Fruit fly (Drosophila melanogaster) whole organism, embryonic: Measurements from ENCODE around the gene STUB1.

ENCODE experiments used
- C15 ChIP-seq: fragments of 200-800 bp; sonication (Bioruptor generic); IDR thresholded peaks from 3 replicates; pipeline ENCODE4 v1.3.6; 2022; ENCODE audit warnings: missing biosample characterization, missing genetic modification characterization
- CG10321 ChIP-seq: fragments of 200-800 bp; sonication (Bioruptor generic); IDR thresholded peaks from 2 replicates; pipeline ENCODE4 v1.3.6; 2022; ENCODE audit warnings: missing biosample characterization, missing genetic modification characterization
- CG10431 ChIP-seq: fragments of 200-800 bp; sonication (Bioruptor generic); optimal IDR thresholded peaks from 3 replicates; lab custom pipeline; 2018; ENCODE audit warnings: missing biosample characterization, mild to moderate bottlenecking, missing genetic modification characterization
- CG10565 ChIP-seq: fragments of 200-800 bp; sonication (Bioruptor generic); optimal IDR thresholded peaks from 3 replicates; lab custom pipeline; 2016; ENCODE audit warnings: missing biosample characterization, mild to moderate bottlenecking, missing genetic modification characterization
- CG11085 ChIP-seq: fragments of 200-800 bp; sonication (Bioruptor generic); IDR thresholded peaks from 2 replicates; pipeline ENCODE4 v1.3.6; 2022; ENCODE audit warnings: missing biosample characterization, missing genetic modification characterization
- CG11723 ChIP-seq: fragments of 200-800 bp; sonication (Bioruptor generic); optimal IDR thresholded peaks from 2 replicates; lab custom pipeline; 2017; ENCODE audit warnings: missing biosample characterization, mild to moderate bottlenecking, missing genetic modification characterization
- CG12219 ChIP-seq: fragments of 200-800 bp; sonication (Bioruptor generic); optimal IDR thresholded peaks from 3 replicates; lab custom pipeline; 2018; ENCODE audit warnings: missing biosample characterization, mild to moderate bottlenecking, missing genetic modification characterization
- CG13624 ChIP-seq: fragments of 200-800 bp; sonication (Bioruptor generic); optimal IDR thresholded peaks from 2 replicates; lab custom pipeline; 2016; ENCODE audit warnings: missing biosample characterization, missing genetic modification characterization
- CG13775 ChIP-seq: fragments of 200-800 bp; sonication (Bioruptor generic); optimal IDR thresholded peaks from 3 replicates; lab custom pipeline; 2017; ENCODE audit warnings: missing biosample characterization, mild to moderate bottlenecking, missing genetic modification characterization
- CG16779 ChIP-seq: fragments of 200-800 bp; sonication (Bioruptor generic); IDR thresholded peaks from 2 replicates; pipeline ENCODE4 v1.3.6; 2022; ENCODE audit warnings: missing biosample characterization, missing genetic modification characterization
- CG4282 ChIP-seq: fragments of 200-800 bp; sonication (Bioruptor generic); optimal IDR thresholded peaks from 2 replicates; lab custom pipeline; 2016; ENCODE audit warnings: missing biosample characterization, missing genetic modification characterization
- CG4328 ChIP-seq: fragments of 200-800 bp; sonication (Bioruptor generic); optimal IDR thresholded peaks from 3 replicates; lab custom pipeline; 2017; ENCODE audit warnings: missing biosample characterization, missing genetic modification reagents, missing genetic modification characterization
- CG5953 ChIP-seq: fragments of 200-800 bp; sonication (Bioruptor generic); IDR thresholded peaks from 2 replicates; pipeline ENCODE4 v1.3.6; 2022; ENCODE audit warnings: missing biosample characterization, missing genetic modification characterization
- CG9727 ChIP-seq: fragments of 200-800 bp; sonication (Bioruptor generic); optimal IDR thresholded peaks from 3 replicates; lab custom pipeline; 2017; ENCODE audit warnings: missing biosample characterization, mild to moderate bottlenecking, missing genetic modification characterization
- CkIIα-i1 ChIP-seq: fragments of 200-800 bp; sonication (Bioruptor generic); IDR thresholded peaks from 2 replicates; pipeline ENCODE4 v1.3.6; 2022; ENCODE audit warnings: missing biosample characterization, missing genetic modification characterization
- Dad ChIP-seq: fragments of 200-800 bp; sonication (Bioruptor generic); optimal IDR thresholded peaks from 3 replicates; lab custom pipeline; 2016; ENCODE audit warnings: missing biosample characterization, missing genetic modification characterization
- Doc3 ChIP-seq: fragments of 200-800 bp; sonication (Bioruptor generic); IDR thresholded peaks from 3 replicates; pipeline ENCODE4 v1.3.6; 2022; ENCODE audit warnings: missing biosample characterization, missing genetic modification characterization; ENCODE audit not compliant: partially characterized antibody
- E2f1 ChIP-seq: fragments of 200-800 bp; sonication (Bioruptor generic); IDR thresholded peaks from 2 replicates; pipeline ENCODE4 v1.3.6; 2022; ENCODE audit warnings: missing biosample characterization, missing genetic modification characterization
- HLH4C ChIP-seq: fragments of 200-800 bp; sonication (Bioruptor generic); IDR thresholded peaks from 3 replicates; pipeline ENCODE4 v1.3.6; 2022; ENCODE audit warnings: missing biosample characterization, missing genetic modification characterization; ENCODE audit not compliant: partially characterized antibody
- Lpt ChIP-seq: fragments of >200 bp; optimal IDR thresholded peaks from 2 replicates; lab custom pipeline; 2018; ENCODE audit warnings: missing biosample characterization, missing genetic modification characterization
- NC2β ChIP-seq: fragments of 200-800 bp; sonication (Bioruptor generic); optimal IDR thresholded peaks from 2 replicates; lab custom pipeline; 2016; ENCODE audit warnings: missing biosample characterization, missing genetic modification characterization
- NFAT ChIP-seq: fragments of 200-800 bp; sonication (Bioruptor generic); IDR thresholded peaks from 2 replicates; pipeline ENCODE4 v1.3.6; 2022; ENCODE audit warnings: missing biosample characterization, missing genetic modification characterization
- PHDP ChIP-seq: fragments of 200-800 bp; sonication (Bioruptor generic); optimal IDR thresholded peaks from 3 replicates; lab custom pipeline; 2018; ENCODE audit warnings: missing biosample characterization, mild to moderate bottlenecking, missing genetic modification characterization, moderate library complexity
- Ptx1 ChIP-seq: fragments of 200-800 bp; sonication (Bioruptor generic); IDR thresholded peaks from 2 replicates; pipeline ENCODE4 v1.3.6; 2022; ENCODE audit warnings: missing biosample characterization, missing genetic modification characterization
- Sry-β ChIP-seq: fragments of 200-800 bp; sonication (Bioruptor generic); optimal IDR thresholded peaks from 2 replicates; lab custom pipeline; 2018; ENCODE audit warnings: missing biosample characterization, mild to moderate bottlenecking, missing genetic modification characterization, moderate library complexity
- Stat92E ChIP-seq, 3 experiments: fragments of >200 bp in 2 of 3; fragments of 200-800 bp in 1 of 3; sonication (Bioruptor generic) in 1 of 3; optimal IDR thresholded peaks; 2 replicates each; lab custom pipeline; 2017 to 2019; ENCODE audit warnings: missing biosample characterization in 3 of 3, missing genetic modification characterization in 3 of 3, mild to moderate bottlenecking in 1 of 3, moderate library complexity in 1 of 3
- Trl ChIP-seq, 3 experiments: fragments of >200 bp in 2 of 3; fragments of 200-800 bp in 1 of 3; sonication (Bioruptor generic) in 1 of 3; optimal IDR thresholded peaks; 2 replicates in 1 of 3; 3 replicates in 2 of 3; lab custom pipeline; 2016 to 2017; ENCODE audit warnings: missing biosample characterization in 1 of 3, missing genetic modification characterization in 1 of 3
- Usf ChIP-seq: fragments of 200-800 bp; sonication (Bioruptor generic); optimal IDR thresholded peaks from 2 replicates; lab custom pipeline; 2017; ENCODE audit warnings: missing genotype, missing biosample characterization, missing genetic modification characterization
- amos ChIP-seq: fragments of 200-800 bp; sonication (Bioruptor generic); IDR thresholded peaks from 2 replicates; pipeline ENCODE4 v1.3.6; 2022; ENCODE audit warnings: missing biosample characterization, missing genetic modification characterization; ENCODE audit not compliant: partially characterized antibody
- ara ChIP-seq: fragments of 200-800 bp; sonication (Bioruptor generic); IDR thresholded peaks from 2 replicates; pipeline ENCODE4 v1.3.6; 2022; ENCODE audit warnings: missing biosample characterization, missing genetic modification characterization
- az2 ChIP-seq: fragments of 200-800 bp; sonication (Bioruptor generic); optimal IDR thresholded peaks from 3 replicates; lab custom pipeline; 2016; ENCODE audit warnings: missing biosample characterization, missing genetic modification characterization
- bbx ChIP-seq: fragments of 200-800 bp; sonication (Bioruptor generic); IDR thresholded peaks from 2 replicates; pipeline ENCODE4 v1.3.6; 2022; ENCODE audit warnings: missing biosample characterization, missing genetic modification characterization; ENCODE audit not compliant: partially characterized antibody
- bcd ChIP-seq: fragments of 200-800 bp; sonication (Bioruptor generic); optimal IDR thresholded peaks from 2 replicates; lab custom pipeline; 2017; ENCODE audit warnings: missing biosample characterization, mild to moderate bottlenecking, missing genetic modification characterization
- chinmo ChIP-seq: fragments of 200-800 bp; sonication (Bioruptor generic); IDR thresholded peaks from 4 replicates; pipeline ENCODE4 v1.3.6; 2022; ENCODE audit warnings: missing biosample characterization, missing genetic modification characterization; ENCODE audit not compliant: partially characterized antibody
- crc ChIP-seq: fragments of 200-800 bp; sonication (Bioruptor generic); optimal IDR thresholded peaks from 2 replicates; lab custom pipeline; 2016; ENCODE audit warnings: missing biosample characterization, missing genetic modification characterization
- da ChIP-seq: fragments of 200-800 bp; sonication (Bioruptor generic); optimal IDR thresholded peaks from 2 replicates; lab custom pipeline; 2016; ENCODE audit warnings: missing biosample characterization, missing genetic modification characterization
- dimm ChIP-seq: fragments of 200-800 bp; sonication (Bioruptor generic); IDR thresholded peaks from 2 replicates; pipeline ENCODE4 v1.3.6; 2022; ENCODE audit warnings: missing biosample characterization, missing genetic modification characterization
- gsb-n ChIP-seq: fragments of 200-800 bp; sonication (Bioruptor generic); optimal IDR thresholded peaks from 3 replicates; lab custom pipeline; 2018; ENCODE audit warnings: missing biosample characterization, mild to moderate bottlenecking, missing genetic modification characterization
- h ChIP-seq: fragments of >200 bp; optimal IDR thresholded peaks from 2 replicates; lab custom pipeline; 2017
- hb ChIP-seq: fragments of 200-800 bp; sonication (Bioruptor generic); IDR thresholded peaks from 3 replicates; pipeline ENCODE4 v1.3.6; 2022; ENCODE audit warnings: missing biosample characterization, missing genetic modification characterization; ENCODE audit not compliant: partially characterized antibody
- jumu ChIP-seq: fragments of 200-800 bp; sonication (Bioruptor generic); optimal IDR thresholded peaks from 3 replicates; lab custom pipeline; 2016; ENCODE audit warnings: missing biosample characterization, missing genetic modification characterization
- lbe ChIP-seq: fragments of 200-800 bp; sonication (Bioruptor generic); optimal IDR thresholded peaks from 2 replicates; lab custom pipeline; 2016; ENCODE audit warnings: missing biosample characterization, mild to moderate bottlenecking, missing genetic modification characterization
- lmd ChIP-seq: fragments of 200-800 bp; sonication (Bioruptor generic); IDR thresholded peaks from 2 replicates; pipeline ENCODE4 v1.3.6; 2022; ENCODE audit warnings: missing biosample characterization, missing genetic modification characterization
- lov ChIP-seq, 2 experiments: fragments of 200-800 bp in 1 of 2; fragments of >200 bp in 1 of 2; sonication (Bioruptor generic) in 1 of 2; IDR thresholded peaks in 1 of 2; optimal IDR thresholded peaks in 1 of 2; 2 replicates in 1 of 2; 3 replicates in 1 of 2; pipeline versions ENCODE4 v1.3.6 to Lab custom; 2017 to 2022; ENCODE audit warnings: missing biosample characterization in 1 of 2, missing genetic modification characterization in 1 of 2
- p53 ChIP-seq: fragments of 200-800 bp; sonication (Bioruptor generic); optimal IDR thresholded peaks from 2 replicates; lab custom pipeline; 2016; ENCODE audit warnings: missing biosample characterization, missing genetic modification characterization
- pan ChIP-seq, 4 experiments: fragments of >200 bp in 3 of 4; fragments of 200-800 bp in 1 of 4; sonication (Bioruptor generic) in 1 of 4; optimal IDR thresholded peaks in 3 of 4; IDR thresholded peaks in 1 of 4; 2 replicates each; pipeline versions ENCODE4 v1.3.6 to Lab custom; 2017 to 2022; ENCODE audit warnings: missing biosample characterization in 2 of 4, missing genetic modification characterization in 2 of 4, mixed read lengths in 1 of 4
- unpg ChIP-seq: fragments of 200-800 bp; sonication (Bioruptor generic); optimal IDR thresholded peaks from 3 replicates; lab custom pipeline; 2018; ENCODE audit warnings: missing biosample characterization, mild to moderate bottlenecking, missing genetic modification characterization, moderate library complexity
- wdn ChIP-seq: fragments of 200-800 bp; sonication (Bioruptor generic); IDR thresholded peaks from 2 replicates; pipeline ENCODE4 v1.3.6; 2022; ENCODE audit warnings: missing biosample characterization, missing genetic modification characterization

Gene STUB1

dm6 chr2L:10442048-10442790, 4.9 kb downstream of the STUB1 start, which contains the start of gene loh (continued):
- no peak for TF ChIP-seq dimm (GFP tag; lab: Robert Waterston, UW)
- no peak for TF ChIP-seq jumu (GFP tag; lab: Kevin White, UChicago)
- TF ChIP-seq CG5953 (GFP tag; lab: Robert Waterston, UW): no peak
- peak; percentile 3 for TF ChIP-seq Usf (GFP tag; lab: Kevin White, UChicago)
- no peak for TF ChIP-seq CG10321 (GFP tag; lab: Robert Waterston, UW)
- TF ChIP-seq az2: peak; percentile 45
- no peak for TF ChIP-seq NC2β (GFP tag; lab: Kevin White, UChicago)
- peak; percentile 53 for TF ChIP-seq CG11723 (GFP tag; lab: Kevin White, UChicago)
- TF ChIP-seq Ptx1 (GFP tag; lab: Robert Waterston, UW): no peak; the same call in 1 of the 2 replicates
- TF ChIP-seq unpg (GFP tag; lab: Kevin White, UChicago): peak; percentile 42
- peak; percentile 51 for TF ChIP-seq PHDP (tag; lab: Kevin White, UChicago)
- TF ChIP-seq gsb-n (tag; lab: Kevin White, UChicago): no peak
- TF ChIP-seq Lpt (GFP tag; lab: Kevin White, UChicago): no peak
- TF ChIP-seq lov (optimal IDR thresholded peaks at IDR 0.05; lab: Kevin White, UChicago): no peak
- 0 out of 3 replicates have a peak, but pooled peaks have one; percentile 15 for TF ChIP-seq lov (GFP tag; IDR thresholded peaks at IDR 0.05; lab: Robert Waterston, UW)
- TF ChIP-seq CG12219: peak; percentile 6
- no peak for TF ChIP-seq CkIIα-i1
- TF ChIP-seq CG13624: no peak
- TF ChIP-seq CG4328 (GFP tag; lab: Kevin White, UChicago): no peak
- no peak for TF ChIP-seq lbe (GFP tag; lab: Kevin White, UChicago)
- no peak for TF ChIP-seq CG4282
- TF ChIP-seq p53 (GFP tag; lab: Kevin White, UChicago): no peak
- TF ChIP-seq CG16779 (GFP tag; lab: Robert Waterston, UW): no peak
- TF ChIP-seq Stat92E (GFP tag; optimal IDR thresholded peaks at IDR 0.05; lab: Kevin White, UChicago): no peak
- TF ChIP-seq CG9727 (GFP tag; lab: Kevin White, UChicago): peak; percentile 68
- no peak for TF ChIP-seq CG10565 (GFP tag; lab: Kevin White, UChicago)
- TF ChIP-seq Sry-β (GFP tag; lab: Kevin White, UChicago): peak; percentile 30
- TF ChIP-seq amos (GFP tag; lab: Robert Waterston, UW): no peak
- TF ChIP-seq crc (GFP tag; lab: Kevin White, UChicago): no peak
- TF ChIP-seq h (lab: Kevin White, UChicago): no peak
- TF ChIP-seq CG10431: peak; percentile 25
- peak; percentile 17; the same call in 1 of the 2 replicates for TF ChIP-seq E2f1 (GFP tag; lab: Robert Waterston, UW)
- TF ChIP-seq bbx (GFP tag; lab: Robert Waterston, UW): no peak
- no peak; the same call in 1 of the 2 replicates for TF ChIP-seq ara (GFP tag; lab: Robert Waterston, UW)
- TF ChIP-seq pan (optimal IDR thresholded peaks at IDR 0.05; lab: Kevin White, UChicago): no peak
- TF ChIP-seq pan (GFP tag; optimal IDR thresholded peaks at IDR 0.05 in 1 of 2, IDR thresholded peaks at IDR 0.05 in 1 of 2): peak in 1 of 2 experiments; percentile 38
- TF ChIP-seq CG11085 (GFP tag; lab: Robert Waterston, UW): no peak
- no peak for TF ChIP-seq Dad (GFP tag; lab: Kevin White, UChicago)
- peak; percentile 32 for TF ChIP-seq CG13775 (GFP tag; lab: Kevin White, UChicago)
- TF ChIP-seq HLH4C: no peak
- TF ChIP-seq Doc3 (GFP tag; lab: Robert Waterston, UW): no peak
- TF ChIP-seq chinmo (GFP tag; lab: Robert Waterston, UW): 0 out of 4 replicates have a peak, but pooled peaks have one; percentile 19
- TF ChIP-seq hb (GFP tag; lab: Robert Waterston, UW): no peak
- peak; percentile 55 for TF ChIP-seq bcd (GFP tag; lab: Kevin White, UChicago)
- TF ChIP-seq NFAT (GFP tag; lab: Robert Waterston, UW): no peak
- TF ChIP-seq wdn (GFP tag; lab: Robert Waterston, UW): no peak
- no peak for TF ChIP-seq C15
- no peak for TF ChIP-seq lmd (GFP tag; lab: Robert Waterston, UW)
- no peak for TF ChIP-seq Trl (optimal IDR thresholded peaks at IDR 0.05; lab: Kevin White, UChicago)
- TF ChIP-seq Trl (GFP tag; optimal IDR thresholded peaks at IDR 0.05; lab: Kevin White, UChicago): no peak
- TF ChIP-seq da: no peak
